Worm (Caenorhabditis elegans) whole organism, young adult: ENCODE measurements around the gene nsph-3.1.

Experiments used
- C17E4.6 ChIP-seq: fragments of 200-800 bp; sonication (Bioruptor generic); IDR thresholded peaks from 2 replicates; pipeline ENCODE4 v1.3.6; 2022; ENCODE audit warnings: missing genetic modification reagents, missing genetic modification characterization, missing compliant biosample characterization
- F10E7.11 ChIP-seq: sonication (generic microtip); optimal IDR thresholded peaks from 2 replicates; lab custom pipeline; 2017; ENCODE audit warnings: mild to moderate bottlenecking, missing genetic modification characterization, moderate library complexity, missing compliant biosample characterization
- F33H1.4 ChIP-seq: fragments of 200-800 bp; sonication (Bioruptor generic); IDR thresholded peaks from 2 replicates; pipeline ENCODE4 v1.3.6; 2022; ENCODE audit warnings: missing genetic modification reagents, missing genetic modification characterization, missing compliant biosample characterization
- F37B4.10 ChIP-seq: fragments of 200-800 bp; sonication (Bioruptor generic); IDR thresholded peaks from 2 replicates; pipeline ENCODE4 v1.3.6; 2022; ENCODE audit warnings: missing genetic modification characterization, missing compliant biosample characterization
- F57A8.1 ChIP-seq: fragments of 200-800 bp; sonication (Bioruptor generic); optimal IDR thresholded peaks from 2 replicates; lab custom pipeline; 2018; ENCODE audit warnings: mild to moderate bottlenecking, missing genetic modification characterization, moderate library complexity, missing compliant biosample characterization
- K11D2.4 ChIP-seq: fragments of 200-800 bp; sonication (Bioruptor generic); IDR thresholded peaks from 2 replicates; pipeline ENCODE4 v1.3.6; 2022; ENCODE audit warnings: missing genetic modification reagents, missing genetic modification characterization, missing compliant biosample characterization
- K12H6.12 ChIP-seq: fragments of 200-800 bp; sonication (Bioruptor generic); optimal IDR thresholded peaks from 2 replicates; lab custom pipeline; 2018; ENCODE audit warnings: mild to moderate bottlenecking, missing genetic modification characterization, missing compliant biosample characterization
- Y53F4B.3 ChIP-seq: fragments of 200-800 bp; sonication (Bioruptor generic); IDR thresholded peaks from 2 replicates; pipeline ENCODE4 v1.3.6; 2022; ENCODE audit warnings: missing genetic modification reagents, missing genetic modification characterization, missing compliant biosample characterization
- Y79H2A.3 ChIP-seq: fragments of 200-800 bp; sonication (Bioruptor generic); conservative IDR thresholded peaks from 2 replicates; pipeline ENCODE4 v1.3.6; 2022; ENCODE audit warnings: missing genetic modification reagents, missing genetic modification characterization, missing compliant biosample characterization
- aptf-3 ChIP-seq: fragments of 200-800 bp; sonication (Bioruptor generic); IDR thresholded peaks from 2 replicates; pipeline ENCODE4 v1.3.6; 2022; ENCODE audit warnings: missing genetic modification characterization, missing compliant biosample characterization
- attf-6 ChIP-seq: fragments of 200-800 bp; sonication (Bioruptor generic); IDR thresholded peaks from 2 replicates; pipeline ENCODE4 v1.3.6; 2022; ENCODE audit warnings: missing genetic modification reagents, missing genetic modification characterization, missing compliant biosample characterization
- cebp-1 ChIP-seq, 2 experiments: fragments of 200-800 bp in 1 of 2; sonication (Bioruptor generic) in 1 of 2; sonication (generic microtip) in 1 of 2; IDR thresholded peaks in 1 of 2; optimal IDR thresholded peaks in 1 of 2; 2 replicates each; pipeline versions ENCODE4 v1.3.6 to Lab custom; 2017 to 2022; ENCODE audit warnings: missing compliant biosample characterization in 2 of 2, missing genetic modification characterization in 2 of 2, mild to moderate bottlenecking in 1 of 2, missing genetic modification reagents in 1 of 2, moderate library complexity in 1 of 2
- cebp-2 ChIP-seq: fragments of 200-800 bp; sonication (Bioruptor generic); IDR thresholded peaks from 2 replicates; pipeline ENCODE4 v1.3.6; 2022; ENCODE audit warnings: missing genetic modification characterization, missing compliant biosample characterization
- ceh-27 ChIP-seq: fragments of 200-800 bp; sonication (Bioruptor generic); optimal IDR thresholded peaks from 2 replicates; lab custom pipeline; 2018; ENCODE audit warnings: mild to moderate bottlenecking, missing genetic modification characterization, moderate library complexity, missing compliant biosample characterization
- ceh-40 ChIP-seq: fragments of 200-800 bp; sonication (Bioruptor generic); IDR thresholded peaks from 2 replicates; pipeline ENCODE4 v1.3.6; 2022; ENCODE audit warnings: missing genetic modification characterization, missing compliant biosample characterization
- ceh-79 ChIP-seq: sonication (generic microtip); optimal IDR thresholded peaks from 2 replicates; lab custom pipeline; 2017; ENCODE audit warnings: mild to moderate bottlenecking, missing genetic modification characterization, missing compliant biosample characterization
- chd-7 ChIP-seq: sonication (generic microtip); optimal IDR thresholded peaks from 2 replicates; lab custom pipeline; 2016; ENCODE audit warnings: mild to moderate bottlenecking, missing genetic modification characterization, moderate library complexity, missing compliant biosample characterization
- dox-1 ChIP-seq: fragments of 200-800 bp; sonication (Bioruptor generic); IDR thresholded peaks from 2 replicates; pipeline ENCODE4 v1.3.6; 2022; ENCODE audit warnings: missing genetic modification reagents, missing genetic modification characterization, missing compliant biosample characterization
- hmg-1.2 ChIP-seq: fragments of 200-800 bp; sonication (Bioruptor generic); IDR thresholded peaks from 2 replicates; pipeline ENCODE4 v1.3.6; 2022; ENCODE audit warnings: missing genetic modification reagents, missing genetic modification characterization, missing compliant biosample characterization
- hsf-1 ChIP-seq: fragments of 200-800 bp; sonication (Bioruptor generic); IDR thresholded peaks from 2 replicates; pipeline ENCODE4 v1.3.6; 2022; ENCODE audit warnings: missing genetic modification reagents, missing genetic modification characterization, missing compliant biosample characterization
- lag-1 ChIP-seq: fragments of 200-800 bp; sonication (Bioruptor generic); IDR thresholded peaks from 2 replicates; pipeline ENCODE4 v1.3.6; 2022; ENCODE audit warnings: missing genetic modification reagents, missing genetic modification characterization, missing compliant biosample characterization
- lin-40 ChIP-seq: sonication (generic microtip); optimal IDR thresholded peaks from 2 replicates; lab custom pipeline; 2016; ENCODE audit warnings: missing genetic modification characterization, mild to moderate bottlenecking, missing compliant biosample characterization, missing genotype, missing genetic modification reagents
- mes-4 ChIP-seq: sonication (generic microtip); optimal IDR thresholded peaks from 2 replicates; lab custom pipeline; 2016; ENCODE audit warnings: missing genotype, missing genetic modification characterization, missing compliant biosample characterization
- nfya-2 ChIP-seq: fragments of 200-800 bp; sonication (Bioruptor generic); IDR thresholded peaks from 2 replicates; pipeline ENCODE4 v1.3.6; 2022; ENCODE audit warnings: missing genetic modification reagents, missing genetic modification characterization, missing compliant biosample characterization
- nhr-120 ChIP-seq: fragments of 200-800 bp; sonication (Bioruptor generic); IDR thresholded peaks from 2 replicates; pipeline ENCODE4 v1.3.6; 2022; ENCODE audit warnings: missing genetic modification characterization, missing compliant biosample characterization
- nhr-80 ChIP-seq: sonication (generic microtip); optimal IDR thresholded peaks from 2 replicates; lab custom pipeline; 2016; ENCODE audit warnings: missing genetic modification characterization, missing compliant biosample characterization
- rpc-1 ChIP-seq, 2 experiments: fragments of 150-350 bp in 1 of 2; sonication (generic microtip) in 1 of 2; optimal IDR thresholded peaks; 2 replicates each; lab custom pipeline; 2014 to 2018; ENCODE audit warnings: missing biosample characterization in 1 of 2, missing genetic modification characterization in 1 of 2, missing genetic modification reagents in 1 of 2, missing genotype in 1 of 2
- sdz-38 ChIP-seq: sonication (generic microtip); optimal IDR thresholded peaks from 2 replicates; lab custom pipeline; 2016; ENCODE audit warnings: missing genotype, missing genetic modification characterization, missing compliant biosample characterization
- sea-2 ChIP-seq: fragments of 200-800 bp; sonication (Bioruptor generic); IDR thresholded peaks from 2 replicates; pipeline ENCODE4 v1.3.6; 2022; ENCODE audit warnings: missing genetic modification characterization, missing compliant biosample characterization
- tbx-9 ChIP-seq: sonication (generic microtip); optimal IDR thresholded peaks from 2 replicates; lab custom pipeline; 2016; ENCODE audit warnings: borderline replicate concordance, missing genetic modification characterization, inconsistent platforms, missing compliant biosample characterization
- tlf-1 ChIP-seq: fragments of 200-800 bp; sonication (Bioruptor generic); optimal IDR thresholded peaks from 2 replicates; lab custom pipeline; 2018; ENCODE audit warnings: mild to moderate bottlenecking, missing genetic modification characterization, missing compliant biosample characterization
- unc-62 ChIP-seq: fragments of 150-350 bp; optimal IDR thresholded peaks from 2 replicates; lab custom pipeline; 2014; ENCODE audit warnings: missing biosample characterization, missing genetic modification reagents, missing genetic modification characterization
- zfh-2 ChIP-seq: fragments of 200-800 bp; sonication (Bioruptor generic); conservative IDR thresholded peaks from 2 replicates; pipeline ENCODE4 v1.3.6; 2022; ENCODE audit warnings: missing genetic modification reagents, missing genetic modification characterization, missing compliant biosample characterization
- ztf-26 ChIP-seq: sonication (generic microtip); optimal IDR thresholded peaks from 2 replicates; lab custom pipeline; 2017; ENCODE audit warnings: missing genetic modification characterization, missing compliant biosample characterization

nsph-3.1 gene

DNA sequence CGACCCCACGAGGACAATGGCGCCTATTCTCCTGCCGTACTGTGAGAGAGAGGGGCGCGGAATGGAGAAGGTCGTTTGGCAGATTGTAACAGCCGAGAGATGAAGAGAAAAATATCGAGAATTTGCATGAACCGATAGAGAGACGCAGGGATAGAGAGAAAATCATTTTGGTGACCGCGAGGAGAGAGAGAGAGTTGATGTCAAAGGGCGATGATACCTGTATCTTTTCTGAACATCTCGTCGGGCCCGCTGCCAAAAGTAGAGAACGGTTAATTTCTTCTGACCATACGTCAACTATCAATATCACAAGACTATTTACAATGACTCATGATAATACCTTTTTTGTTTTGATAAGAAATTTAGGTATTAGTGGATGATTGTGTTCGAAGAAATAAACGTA lies 26.4 kb downstream of the nsph-3.1 start (continued):
- TF ChIP-seq F37B4.10 (GFP tag; lab: Robert Waterston, UW) (no peak), sea-2 (GFP tag; lab: Robert Waterston, UW) (no peak), C17E4.6 (GFP tag; lab: Robert Waterston, UW) (no peak), nhr-120 (GFP tag; lab: Robert Waterston, UW) (no peak), lag-1 (GFP tag; lab: Robert Waterston, UW) (no peak), ceh-79 (tag; lab: Kevin White, UChicago) (no peak), mes-4 (tag; lab: Kevin White, UChicago) (no peak), attf-6 (GFP tag; lab: Robert Waterston, UW) (no peak), dox-1 (GFP tag; lab: Robert Waterston, UW) (0 out of 2 replicates have a peak, but pooled peaks have one; percentile 28)

DNA sequence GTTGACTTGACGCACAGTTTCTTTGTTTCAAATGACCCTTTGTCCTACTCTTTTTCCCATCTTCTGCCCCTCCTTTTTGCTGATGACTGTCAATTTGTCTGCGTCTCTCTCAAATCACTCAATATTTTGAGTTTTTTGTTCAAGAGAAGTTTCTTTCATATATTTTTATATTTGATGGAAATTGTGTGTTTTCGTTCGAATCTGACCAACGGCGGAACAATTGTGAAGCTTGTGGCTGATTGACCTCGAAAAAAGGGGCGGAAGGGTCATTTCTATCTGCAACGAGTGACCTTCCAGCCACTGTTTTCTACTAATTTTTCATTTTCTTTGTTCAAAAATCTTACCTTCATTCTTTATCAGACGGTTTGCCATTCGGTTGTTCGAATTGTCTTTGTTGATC lies 29.0 kb downstream of the nsph-3.1 start:
- no peak for TF ChIP-seq Y53F4B.3
- 0 out of 2 replicates have a peak, but pooled peaks have one; percentile 9 for TF ChIP-seq hmg-1.2 (GFP tag; lab: Robert Waterston, UW)
- TF ChIP-seq K11D2.4 (GFP tag; lab: Robert Waterston, UW): no peak

DNA sequence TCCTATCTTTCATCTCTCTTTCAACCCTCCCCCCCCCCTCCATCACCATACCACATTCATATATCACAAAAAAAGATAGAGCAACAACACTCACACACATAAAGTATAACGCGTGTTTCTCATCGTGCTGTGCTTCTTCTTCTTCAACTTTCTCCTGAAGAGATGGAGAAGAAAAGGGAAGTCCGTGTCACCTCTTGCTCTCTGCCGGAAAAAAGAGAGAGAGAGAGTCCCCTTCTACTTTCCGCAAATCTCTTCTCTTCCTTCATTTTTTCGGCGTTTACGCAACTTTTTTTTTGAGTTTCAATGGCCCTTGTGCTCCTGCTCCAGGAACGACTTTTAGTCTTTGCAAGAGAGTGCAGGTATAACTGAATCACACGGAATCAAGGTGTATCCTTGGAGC lies 30.1 kb downstream of the nsph-3.1 start:
- TF ChIP-seq tlf-1: no peak
- no peak for TF ChIP-seq lin-40
- no peak for TF ChIP-seq ceh-40 (GFP tag; lab: Robert Waterston, UW)
- TF ChIP-seq F33H1.4 (GFP tag; lab: Robert Waterston, UW): no peak
- no peak for TF ChIP-seq C17E4.6 (GFP tag; lab: Robert Waterston, UW)
- TF ChIP-seq K12H6.12: peak; percentile 1
- no peak for TF ChIP-seq ztf-26 (tag; lab: Kevin White, UChicago)
- no peak for TF ChIP-seq nhr-80 (tag; lab: Kevin White, UChicago)
- no peak for TF ChIP-seq Y79H2A.3
- no peak for TF ChIP-seq F10E7.11 (tag; lab: Kevin White, UChicago)
- TF ChIP-seq sdz-38 (tag; lab: Kevin White, UChicago): no peak
- TF ChIP-seq nfya-2: no peak
- TF ChIP-seq cebp-1 (GFP tag; IDR thresholded peaks at IDR 0.05; lab: Robert Waterston, UW): no peak
- peak; percentile 19 for TF ChIP-seq cebp-1 (tag; optimal IDR thresholded peaks at IDR 0.05; lab: Kevin White, UChicago)
- no peak for TF ChIP-seq tbx-9 (tag; lab: Kevin White, UChicago)
- no peak for TF ChIP-seq ceh-27 (GFP tag; lab: Kevin White, UChicago)
- TF ChIP-seq unc-62 (GFP tag; lab: Kevin White, UChicago): no peak
- TF ChIP-seq zfh-2: 0 out of 2 replicates have a peak, but pooled peaks have one; percentile 12
- TF ChIP-seq F57A8.1: no peak

DNA sequence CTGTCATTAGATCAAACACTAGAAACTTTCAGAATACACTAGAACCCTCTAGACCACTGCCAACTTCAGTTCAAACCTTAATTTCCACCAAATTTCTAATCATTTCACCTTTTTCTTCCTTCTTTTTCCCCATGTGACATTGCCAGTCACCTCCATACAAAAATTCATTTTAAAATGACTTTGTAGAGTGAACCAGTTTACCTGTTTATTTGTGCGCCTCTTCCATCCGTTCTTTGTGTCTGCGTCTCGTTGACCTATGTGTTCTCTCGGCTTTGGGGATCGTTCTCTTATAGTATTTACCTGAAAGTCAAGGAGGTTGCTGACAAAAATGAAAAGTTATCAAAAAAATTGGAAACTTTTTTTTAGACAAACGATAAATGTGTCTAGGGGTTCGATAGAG lies 31.0 kb downstream of the nsph-3.1 start:
- TF ChIP-seq cebp-2 (GFP tag; lab: Robert Waterston, UW): no peak
- TF ChIP-seq chd-7 (tag; lab: Kevin White, UChicago): no peak
- TF ChIP-seq rpc-1 (optimal IDR thresholded peaks at IDR 0.05; lab: Kevin White, UChicago): peak; percentile 24
- no peak for TF ChIP-seq rpc-1 (tag; optimal IDR thresholded peaks at IDR 0.05; lab: Kevin White, UChicago)
- TF ChIP-seq hmg-1.2 (GFP tag; lab: Robert Waterston, UW): peak; percentile 46; the same call in 1 of the 2 replicates
- peak; percentile 83 for TF ChIP-seq hsf-1
- TF ChIP-seq tbx-9 (tag; lab: Kevin White, UChicago): no peak
- no peak for TF ChIP-seq aptf-3 (GFP tag; lab: Robert Waterston, UW)
